Worm (Caenorhabditis elegans) whole organism, L4/young adult: ENCODE measurements around the gene kin-24.

ENCODE experiments used
- W03F9.2 ChIP-seq: fragments of 150-350 bp; optimal IDR thresholded peaks from 2 replicates; lab custom pipeline; 2014; ENCODE audit warnings: missing biosample characterization, missing genetic modification characterization
- dao-5 ChIP-seq: sonication (generic microtip); optimal IDR thresholded peaks from 2 replicates; lab custom pipeline; 2016; ENCODE audit warnings: missing genotype, missing genetic modification characterization, moderate library complexity, missing compliant biosample characterization
- him-1 ChIP-seq: sonication (generic microtip); optimal IDR thresholded peaks from 2 replicates; lab custom pipeline; 2016; ENCODE audit warnings: missing genotype, missing genetic modification reagents, missing genetic modification characterization, missing compliant biosample characterization

DNA sequence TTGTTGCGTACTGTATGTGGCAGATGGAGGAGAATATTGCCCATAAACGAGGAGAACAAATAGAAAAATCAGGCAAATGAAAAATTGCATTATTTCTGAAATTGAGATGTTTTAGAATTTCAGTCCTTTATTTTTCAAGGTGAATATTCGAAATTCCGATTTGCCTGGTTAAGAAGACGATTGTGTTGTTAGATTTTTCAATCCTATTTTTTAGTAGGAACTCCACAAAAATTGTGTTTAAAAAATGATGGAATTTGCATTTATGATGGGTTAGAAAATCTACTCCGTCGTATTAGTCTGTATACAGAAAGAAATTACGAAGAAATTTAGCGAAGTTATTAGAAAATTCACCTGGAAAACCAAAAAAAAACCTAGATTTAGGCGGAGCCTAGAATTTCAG lies 25.5 kb downstream of the kin-24 start, which contains the start of gene egl-20:
- TF ChIP-seq dao-5 (tag; lab: Kevin White, UChicago) (no peak), W03F9.2 (no peak), him-1 (tag; lab: Kevin White, UChicago) (no peak)
